Fruit fly (Drosophila melanogaster): ENCODE measurements around the gene CG31106.

Gene CG31106

DNA sequence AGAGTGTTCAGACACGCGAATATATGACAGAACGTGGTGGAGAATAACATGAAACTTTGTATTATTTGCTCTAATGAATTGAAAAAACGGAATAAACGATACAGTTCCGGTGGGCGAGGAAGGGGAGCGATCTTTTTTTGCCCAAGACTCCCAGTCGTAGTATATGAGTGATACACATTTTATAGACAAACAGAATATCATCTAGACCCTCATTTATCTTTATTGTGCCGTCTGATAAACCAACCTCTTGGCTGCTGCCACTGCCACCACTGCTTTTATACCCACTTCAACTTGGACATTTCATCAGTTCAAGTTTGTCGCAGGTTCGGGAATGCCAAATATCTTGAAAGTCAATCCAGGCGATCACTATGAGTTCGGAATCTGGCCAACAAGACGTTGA, at the start of gene CG31106:
TSS of gene CG31106 (plus strand) at position 301 of the 400 bp plus-strand sequence.
- peak; percentile 22 for TF ChIP-seq Med (GFP tag)
- no peak for TF ChIP-seq CG1529 (GFP tag; optimal IDR thresholded peaks at IDR 0.05)
- TF ChIP-seq HLH3B (GFP tag; IDR thresholded peaks at IDR 0.05) = no peak

DNA sequence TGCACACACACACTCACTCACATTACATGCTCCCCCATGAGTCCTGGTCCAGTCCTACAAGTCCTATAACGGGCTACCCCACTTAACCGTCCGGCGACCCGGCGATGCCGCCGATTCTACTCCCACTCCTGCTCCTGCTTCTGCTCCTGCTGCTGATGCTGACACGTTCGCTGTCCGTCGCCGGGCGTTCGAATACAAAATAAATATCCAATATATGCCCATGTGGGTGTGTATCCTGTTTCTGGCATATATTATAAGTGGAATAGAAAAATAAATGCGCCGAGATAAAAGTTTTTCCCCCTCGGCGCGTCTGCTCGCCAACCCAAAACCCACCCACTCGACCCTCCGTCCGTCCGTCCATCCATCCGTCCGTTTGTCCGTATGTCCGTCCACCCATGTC, 49.3 kb upstream of the CG31106 start:
- TF ChIP-seq Stat92E (GFP tag; optimal IDR thresholded peaks at IDR 0.05) = no peak
- TF ChIP-seq Hr51 (GFP tag; optimal IDR thresholded peaks at IDR 0.05) = no peak
- TF ChIP-seq CG10959 (GFP tag; IDR thresholded peaks at IDR 0.05) = no peak
- no peak for TF ChIP-seq CG7745 (tag; optimal IDR thresholded peaks at IDR 0.05)
- no peak for TF ChIP-seq sug (tag; optimal IDR thresholded peaks at IDR 0.05)
- TF ChIP-seq abd-A (tag; optimal IDR thresholded peaks at IDR 0.05) = peak; percentile 77
- TF ChIP-seq Max (GFP tag; optimal IDR thresholded peaks at IDR 0.05) = no peak
- peak; percentile 52 for TF ChIP-seq Ets65A (GFP tag)
- no peak for TF ChIP-seq CrebB (tag; optimal IDR thresholded peaks at IDR 0.05)
- TF ChIP-seq B-H2 (GFP tag; optimal IDR thresholded peaks at IDR 0.05) = no peak
- TF ChIP-seq ato (GFP tag; IDR thresholded peaks at IDR 0.05; ENCODE audit: partially characterized antibody) = no peak
- peak; percentile 34 for TF ChIP-seq Hey (tag; optimal IDR thresholded peaks at IDR 0.05)
- TF ChIP-seq CG9609 (GFP tag; optimal IDR thresholded peaks at IDR 0.05) = no peak
- no peak for TF ChIP-seq wdn (GFP tag; IDR thresholded peaks at IDR 0.05)
- TF ChIP-seq Xbp1 (GFP tag; optimal IDR thresholded peaks at IDR 0.05) = no peak
- no peak for TF ChIP-seq dmrt11E (tag; optimal IDR thresholded peaks at IDR 0.05)
- no peak for TF ChIP-seq Ravus (GFP tag; IDR thresholded peaks at IDR 0.05)
- TF ChIP-seq ind (GFP tag; optimal IDR thresholded peaks at IDR 0.05) = no peak
- no peak for TF ChIP-seq CG34224 (GFP tag; IDR thresholded peaks at IDR 0.05; ENCODE audit: partially characterized antibody)
- TF ChIP-seq CG34376 (GFP tag; optimal IDR thresholded peaks at IDR 0.05) = no peak
- no peak for TF ChIP-seq schlank (tag; optimal IDR thresholded peaks at IDR 0.05)
- TF ChIP-seq hth (optimal IDR thresholded peaks at IDR 0.05) = no peak
- TF ChIP-seq CG6175 (GFP tag; IDR thresholded peaks at IDR 0.05) = no peak
- no peak for TF ChIP-seq MTF-1 (GFP tag; optimal IDR thresholded peaks at IDR 0.05; ENCODE audit: borderline replicate concordance)
- TF ChIP-seq Atf-2 (GFP tag; optimal IDR thresholded peaks at IDR 0.05) = no peak
- no peak for TF ChIP-seq CG30403 (GFP tag; optimal IDR thresholded peaks at IDR 0.05)
- no peak for TF ChIP-seq Hmr (GFP tag; optimal IDR thresholded peaks at IDR 0.05)
- TF ChIP-seq grn (GFP tag; optimal IDR thresholded peaks at IDR 0.05) = no peak
- no peak for TF ChIP-seq vfl (GFP tag; optimal IDR thresholded peaks at IDR 0.05)
- peak; percentile 51 for TF ChIP-seq crol (GFP tag; IDR thresholded peaks at IDR 0.05)
- no peak for TF ChIP-seq CG7357 (GFP tag; IDR thresholded peaks at IDR 0.05)
- TF ChIP-seq CG31224 (GFP tag; IDR thresholded peaks at IDR 0.05) = no peak
- TF ChIP-seq ab (GFP tag; optimal IDR thresholded peaks at IDR 0.05) = no peak
- no peak for TF ChIP-seq Taf1 (GFP tag; IDR thresholded peaks at IDR 0.05)
- no peak for TF ChIP-seq CG1529 (GFP tag; optimal IDR thresholded peaks at IDR 0.05)
- TF ChIP-seq CG9437 (GFP tag; optimal IDR thresholded peaks at IDR 0.05) = no peak
- no peak for TF ChIP-seq CG3281 (GFP tag; optimal IDR thresholded peaks at IDR 0.05)
- peak; percentile 55 for TF ChIP-seq pros (GFP tag; optimal IDR thresholded peaks at IDR 0.05)
- no peak for TF ChIP-seq Rx (GFP tag; IDR thresholded peaks at IDR 0.05)

All from whole organism, embryonic.